Fruit fly (Drosophila melanogaster): ENCODE data around the gene DppIII.
A peak's percentile ranks its signal among the peaks of the same experiment; 100 is the strongest.

The DppIII gene

dm6 chr3R:8316344-8317105, 27.7 kb upstream of the DppIII start, which contains the start of gene Coq2:
Coq2 (minus strand) TSS chr3R:8316543.
- TF ChIP-seq EcR (GFP tag; optimal IDR thresholded peaks at IDR 0.05), result no peak
- no peak for TF ChIP-seq usp (GFP tag; optimal IDR thresholded peaks at IDR 0.05)
- no peak for TF ChIP-seq psq (optimal IDR thresholded peaks at IDR 0.05)
- no peak for TF ChIP-seq pan (optimal IDR thresholded peaks at IDR 0.05)
- no peak for TF ChIP-seq Dll (optimal IDR thresholded peaks at IDR 0.05)
- TF ChIP-seq CG8478 (optimal IDR thresholded peaks at IDR 0.05), result no peak

dm6 chr3R:8317215-8317614, 27.0 kb upstream of the DppIII start, which contains the start of gene Ctr1B:
Ctr1B (plus strand) TSS chr3R:8317612.
- no peak for TF ChIP-seq Dll (optimal IDR thresholded peaks at IDR 0.05)
- no peak for TF ChIP-seq pan (optimal IDR thresholded peaks at IDR 0.05)
- TF ChIP-seq CG8478 (optimal IDR thresholded peaks at IDR 0.05), result no peak
- no peak for TF ChIP-seq EcR (GFP tag; optimal IDR thresholded peaks at IDR 0.05)
- TF ChIP-seq psq (optimal IDR thresholded peaks at IDR 0.05), result no peak
- TF ChIP-seq usp (GFP tag; optimal IDR thresholded peaks at IDR 0.05), result no peak

dm6 chr3R:8317709-8318335, 26.4 kb upstream of the DppIII start:
- no peak for TF ChIP-seq CG8478 (optimal IDR thresholded peaks at IDR 0.05)
- no peak for TF ChIP-seq Dll (optimal IDR thresholded peaks at IDR 0.05)
- TF ChIP-seq usp (GFP tag; optimal IDR thresholded peaks at IDR 0.05), result no peak
- no peak for TF ChIP-seq EcR (GFP tag; optimal IDR thresholded peaks at IDR 0.05)
- TF ChIP-seq psq (optimal IDR thresholded peaks at IDR 0.05), result no peak

- TF ChIP-seq psq (optimal IDR thresholded peaks at IDR 0.05) (no peak), EcR (GFP tag; optimal IDR thresholded peaks at IDR 0.05) (no peak), CG8478 (optimal IDR thresholded peaks at IDR 0.05) (no peak), pan (optimal IDR thresholded peaks at IDR 0.05) (no peak), usp (GFP tag; optimal IDR thresholded peaks at IDR 0.05) (no peak), Dll (optimal IDR thresholded peaks at IDR 0.05) (no peak)
Measured at dm6 chr3R:8321447-8321846, 22.8 kb upstream of the DppIII start, which contains the start of gene Or85a. Or85a (plus strand) TSS chr3R:8321747.

- TF ChIP-seq CG8478 (optimal IDR thresholded peaks at IDR 0.05) (no peak), EcR (GFP tag; optimal IDR thresholded peaks at IDR 0.05) (no peak), Dll (optimal IDR thresholded peaks at IDR 0.05) (no peak), pan (optimal IDR thresholded peaks at IDR 0.05) (no peak), psq (optimal IDR thresholded peaks at IDR 0.05) (no peak), usp (GFP tag; optimal IDR thresholded peaks at IDR 0.05) (no peak)
Measured at dm6 chr3R:8324016-8324415, 20.2 kb upstream of the DppIII start, which contains the start of gene CG7443. CG7443 (plus strand) TSS chr3R:8324316.

- TF ChIP-seq CG8478 (optimal IDR thresholded peaks at IDR 0.05) (no peak), EcR (GFP tag; optimal IDR thresholded peaks at IDR 0.05) (no peak), psq (optimal IDR thresholded peaks at IDR 0.05) (no peak), Dll (optimal IDR thresholded peaks at IDR 0.05) (no peak), usp (GFP tag; optimal IDR thresholded peaks at IDR 0.05) (no peak), pan (optimal IDR thresholded peaks at IDR 0.05) (no peak)
Measured at dm6 chr3R:8326884-8327283, 17.3 kb upstream of the DppIII start.

- TF ChIP-seq CG8478 (optimal IDR thresholded peaks at IDR 0.05), result no peak
- no peak for TF ChIP-seq psq (optimal IDR thresholded peaks at IDR 0.05)
- TF ChIP-seq usp (GFP tag; optimal IDR thresholded peaks at IDR 0.05), result no peak
Measured at dm6 chr3R:8327967-8328789, 16.0 kb upstream of the DppIII start.

- no peak for TF ChIP-seq psq (optimal IDR thresholded peaks at IDR 0.05)
Measured at dm6 chr3R:8329628-8330027, 14.6 kb upstream of the DppIII start.

dm6 chr3R:8333768-8334470, 10.3 kb upstream of the DppIII start, which contains the start of gene Poxm:
Poxm (minus strand) TSS chr3R:8333792.
- no peak for TF ChIP-seq psq (optimal IDR thresholded peaks at IDR 0.05)
- peak; percentile 58 for TF ChIP-seq CG8478 (optimal IDR thresholded peaks at IDR 0.05)
- TF ChIP-seq Dll (optimal IDR thresholded peaks at IDR 0.05), result no peak
- no peak for TF ChIP-seq pan (optimal IDR thresholded peaks at IDR 0.05)
- TF ChIP-seq EcR (GFP tag; optimal IDR thresholded peaks at IDR 0.05), result no peak

dm6 chr3R:8334471-8334783, 9.8 kb upstream of the DppIII start:
- TF ChIP-seq Dll (optimal IDR thresholded peaks at IDR 0.05) (no peak), EcR (GFP tag; optimal IDR thresholded peaks at IDR 0.05) (no peak), pan (optimal IDR thresholded peaks at IDR 0.05) (no peak), CG8478 (optimal IDR thresholded peaks at IDR 0.05) (no peak), usp (GFP tag; optimal IDR thresholded peaks at IDR 0.05) (no peak), psq (optimal IDR thresholded peaks at IDR 0.05) (no peak)

- no peak for TF ChIP-seq pan (optimal IDR thresholded peaks at IDR 0.05)
Measured at dm6 chr3R:8334982-8335381, 9.2 kb upstream of the DppIII start.
